Worm (Caenorhabditis elegans): ENCODE results near the gene dct-18.

dct-18 gene

DNA sequence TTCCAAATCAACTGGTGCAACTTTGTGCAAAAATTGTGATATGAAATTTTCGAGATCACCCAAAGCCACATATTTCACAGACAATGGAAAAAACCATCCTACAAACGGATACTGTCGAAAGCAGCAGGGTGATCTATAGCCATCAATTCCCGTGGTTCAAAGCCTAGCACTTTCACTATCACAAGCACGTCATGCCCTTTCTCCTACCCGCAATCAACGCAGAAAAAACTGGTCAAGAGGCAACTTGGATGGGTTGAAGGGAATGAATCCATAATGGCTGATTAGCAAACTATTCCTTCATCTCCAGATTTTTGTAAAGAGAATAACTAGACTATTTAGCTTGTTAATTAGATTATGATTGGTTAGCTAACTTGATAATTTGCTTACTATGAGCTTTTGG is 30.1 kb downstream of the dct-18 start:
- TF ChIP-seq W03F9.2 (tag; optimal IDR thresholded peaks at IDR 0.05): no peak
- no peak for TF ChIP-seq him-1 (tag; optimal IDR thresholded peaks at IDR 0.05)
- no peak for TF ChIP-seq dao-5 (tag; optimal IDR thresholded peaks at IDR 0.05)

ce11 chrII:12965138-12965537 is 33.5 kb downstream of the dct-18 start:
- TF ChIP-seq him-1 (tag; optimal IDR thresholded peaks at IDR 0.05): no peak
- TF ChIP-seq dao-5 (tag; optimal IDR thresholded peaks at IDR 0.05): no peak
- TF ChIP-seq W03F9.2 (tag; optimal IDR thresholded peaks at IDR 0.05): no peak

ce11 chrII:12965538-12965588 is 33.7 kb downstream of the dct-18 start, which contains the start of gene ptr-18:
Gene ptr-18, plus strand, starts transcription at chrII:12965546.
- TF ChIP-seq him-1 (tag; optimal IDR thresholded peaks at IDR 0.05): no peak
- no peak for TF ChIP-seq W03F9.2 (tag; optimal IDR thresholded peaks at IDR 0.05)
- no peak for TF ChIP-seq dao-5 (tag; optimal IDR thresholded peaks at IDR 0.05)

- no peak for TF ChIP-seq dao-5 (tag; optimal IDR thresholded peaks at IDR 0.05)
- TF ChIP-seq him-1 (tag; optimal IDR thresholded peaks at IDR 0.05): no peak
- no peak for TF ChIP-seq W03F9.2 (tag; optimal IDR thresholded peaks at IDR 0.05)
Observed at ce11 chrII:12965589-12965988, 33.9 kb downstream of the dct-18 start.

DNA sequence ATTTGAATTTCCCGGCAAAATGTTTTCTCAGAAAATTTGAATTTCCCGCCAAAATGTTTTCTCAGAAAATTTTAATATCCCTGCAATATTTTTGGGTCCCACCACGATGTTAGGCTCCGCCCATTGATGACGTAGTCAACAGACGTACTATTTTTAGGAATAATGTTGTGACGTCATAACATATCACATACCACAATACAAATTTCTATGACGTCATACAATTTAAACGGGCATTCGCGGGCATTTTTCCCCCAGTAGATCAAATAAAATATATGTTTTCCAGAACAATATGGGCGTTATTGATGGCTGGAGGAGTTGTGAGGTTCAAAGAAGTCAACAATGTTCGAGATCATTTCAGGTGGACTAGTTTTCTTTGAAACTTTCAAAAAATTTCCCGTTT is 34.6 kb downstream of the dct-18 start:
- TF ChIP-seq him-1 (tag; optimal IDR thresholded peaks at IDR 0.05) (no peak), dao-5 (tag; optimal IDR thresholded peaks at IDR 0.05) (no peak)

ce11 chrII:12968448-12968969 is 36.8 kb downstream of the dct-18 start:
- no peak for TF ChIP-seq dao-5 (tag; optimal IDR thresholded peaks at IDR 0.05)
- no peak for TF ChIP-seq W03F9.2 (tag; optimal IDR thresholded peaks at IDR 0.05)
- TF ChIP-seq him-1 (tag; optimal IDR thresholded peaks at IDR 0.05): no peak

DNA sequence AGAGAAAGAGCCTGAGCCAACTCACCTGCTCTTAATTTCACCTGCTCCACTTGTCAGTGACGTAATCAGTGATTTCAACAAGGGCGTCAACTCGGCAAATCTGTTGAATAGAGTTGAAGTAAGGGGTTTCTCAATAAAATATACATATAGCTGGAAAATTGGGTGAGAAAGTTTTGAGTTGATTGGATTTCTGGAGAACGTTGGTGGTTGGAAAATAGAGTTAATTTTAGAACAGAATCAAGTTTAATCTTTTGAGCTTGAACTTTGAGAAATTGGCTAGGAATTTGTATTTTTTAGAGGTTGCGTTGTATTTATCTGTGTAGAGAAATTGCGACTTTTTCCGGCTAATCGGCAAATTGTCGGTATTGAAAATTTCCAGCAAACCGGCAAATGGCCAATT is 37.9 kb downstream of the dct-18 start, which contains the start of gene Y38F1A.4:
Gene Y38F1A.4 (minus strand): TSS at position 101 of the 400 bp plus-strand sequence.
- no peak for TF ChIP-seq W03F9.2 (tag; optimal IDR thresholded peaks at IDR 0.05)

DNA sequence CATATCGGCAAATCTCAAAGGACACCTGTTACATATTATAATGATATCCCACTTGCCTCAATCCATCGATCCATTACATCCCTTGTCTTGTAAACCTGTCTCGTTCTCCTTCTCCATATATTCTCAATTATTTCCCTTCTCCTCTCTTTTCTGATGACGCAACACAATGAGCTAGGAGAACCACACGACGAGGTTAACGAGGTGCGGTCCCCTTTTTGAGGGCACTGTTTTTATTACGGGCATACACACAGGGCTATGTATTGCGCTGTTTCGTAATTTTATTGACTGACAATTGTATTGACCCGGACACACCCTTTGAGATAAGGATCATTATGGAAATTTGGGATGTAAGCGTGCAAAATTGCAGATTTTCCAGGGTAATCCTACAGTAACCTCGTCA is 47.0 kb downstream of the dct-18 start:
- no peak for TF ChIP-seq W03F9.2 (tag; optimal IDR thresholded peaks at IDR 0.05)
- no peak for TF ChIP-seq dao-5 (tag; optimal IDR thresholded peaks at IDR 0.05)
- no peak for TF ChIP-seq him-1 (tag; optimal IDR thresholded peaks at IDR 0.05)

ce11 chrII:12980212-12980611 is 48.5 kb downstream of the dct-18 start, which contains the start of gene cyd-1:
Gene cyd-1, plus strand, starts transcription at chrII:12980591.
- TF ChIP-seq him-1 (tag; optimal IDR thresholded peaks at IDR 0.05) (no peak), W03F9.2 (tag; optimal IDR thresholded peaks at IDR 0.05) (no peak), dao-5 (tag; optimal IDR thresholded peaks at IDR 0.05) (no peak)

- TF ChIP-seq dao-5 (tag; optimal IDR thresholded peaks at IDR 0.05) (no peak), him-1 (tag; optimal IDR thresholded peaks at IDR 0.05) (no peak), W03F9.2 (tag; optimal IDR thresholded peaks at IDR 0.05) (no peak)
Observed at ce11 chrII:12981980-12982575, 50.4 kb downstream of the dct-18 start.

ce11 chrII:12982830-12983229 is 51.2 kb downstream of the dct-18 start:
- TF ChIP-seq W03F9.2 (tag; optimal IDR thresholded peaks at IDR 0.05) (no peak), dao-5 (tag; optimal IDR thresholded peaks at IDR 0.05) (no peak), him-1 (tag; optimal IDR thresholded peaks at IDR 0.05) (no peak)

Data from whole organism, L4/young adult.